Worm (Caenorhabditis elegans) whole organism, L4 larva: Measurements from ENCODE around the gene idpp-16.

Experiments
- F44E2.7 ChIP-seq: fragments of 200-800 bp; sonication (Bioruptor generic); IDR thresholded peaks from 2 replicates; pipeline ENCODE4 v2.1.2; 2022; ENCODE audit warnings: missing genetic modification characterization, missing compliant biosample characterization
- Y48G9A.11 ChIP-seq: fragments of 200-800 bp; sonication (Bioruptor generic); IDR thresholded peaks from 2 replicates; pipeline ENCODE4 v1.3.6; 2022; ENCODE audit warnings: missing genetic modification reagents, missing genetic modification characterization, missing compliant biosample characterization
- ZK337.2 ChIP-seq: fragments of 200-800 bp; sonication (Bioruptor generic); IDR thresholded peaks from 2 replicates; pipeline ENCODE4 v1.3.6; 2022; ENCODE audit warnings: missing genetic modification reagents, missing genetic modification characterization, missing compliant biosample characterization
- aly-2 ChIP-seq: sonication (generic microtip); optimal IDR thresholded peaks from 2 replicates; lab custom pipeline; 2018; ENCODE audit warnings: missing biosample characterization, missing genetic modification characterization
- ama-1 ChIP-seq: fragments of 150-350 bp; optimal IDR thresholded peaks from 2 replicates; lab custom pipeline; 2014; ENCODE audit warnings: inconsistent platforms, mixed read lengths
- ceh-62 ChIP-seq: sonication (generic microtip); optimal IDR thresholded peaks from 2 replicates; lab custom pipeline; 2017; ENCODE audit warnings: missing biosample characterization, missing genetic modification characterization
- dpl-1 ChIP-seq: fragments of 150-350 bp; optimal IDR thresholded peaks from 2 replicates; lab custom pipeline; 2014; ENCODE audit warnings: missing biosample characterization, missing genetic modification reagents, missing genetic modification characterization
- nhr-25 ChIP-seq: sonication (generic microtip); optimal IDR thresholded peaks from 2 replicates; lab custom pipeline; 2017; ENCODE audit warnings: missing genetic modification characterization, mild to moderate bottlenecking, missing compliant biosample characterization, antibody characterized with exemption, moderate library complexity, borderline replicate concordance; ENCODE audit not compliant: insufficient read depth
- nhr-76 ChIP-seq: fragments of 150-350 bp; optimal IDR thresholded peaks from 2 replicates; lab custom pipeline; 2014; ENCODE audit warnings: missing biosample characterization, missing genetic modification characterization
- set-16 ChIP-seq: fragments of 200-800 bp; sonication (Bioruptor generic); IDR thresholded peaks from 2 replicates; pipeline ENCODE4 v1.3.6; 2022; ENCODE audit warnings: missing genetic modification reagents, missing genetic modification characterization, missing compliant biosample characterization
- unc-62 ChIP-seq, 3 experiments: fragments of 150-350 bp in 1 of 3; sonication (generic microtip); optimal IDR thresholded peaks in 2 of 3; peaks in 1 of 3; 1 replicate in 1 of 3; 2 replicates in 2 of 3; lab custom pipeline; 2014 to 2017; ENCODE audit warnings: missing biosample characterization in 3 of 3, missing genetic modification characterization in 3 of 3, missing genetic modification reagents in 3 of 3, missing genotype in 1 of 3
- ztf-11 ChIP-seq: fragments of 150-350 bp; optimal IDR thresholded peaks from 2 replicates; lab custom pipeline; 2014; ENCODE audit warnings: missing biosample characterization, missing genetic modification characterization

ce11 chrV:11637191-11637590, 30.9 kb upstream of the idpp-16 start, which contains the start of gene sipa-1:
- TF ChIP-seq ceh-62 (tag; lab: Kevin White, UChicago) (no peak), Y48G9A.11 (GFP tag; lab: Robert Waterston, UW) (no peak), dpl-1 (no peak), ZK337.2 (GFP tag; lab: Robert Waterston, UW) (no peak), ztf-11 (no peak), unc-62 (GFP tag; optimal IDR thresholded peaks at IDR 0.05 in 1 of 2; lab: Kevin White, UChicago) (no peak), unc-62 (tag; optimal IDR thresholded peaks at IDR 0.05; lab: Kevin White, UChicago) (no peak), F44E2.7 (GFP tag; lab: Robert Waterston, UW) (no peak), nhr-25 (tag; lab: Kevin White, UChicago) (no peak), set-16 (GFP tag; lab: Robert Waterston, UW) (no peak), nhr-76 (tag; lab: Kevin White, UChicago) (no peak), ama-1 (lab: Kevin White, UChicago) (no peak), aly-2 (tag; lab: Kevin White, UChicago) (no peak)
